Fruit fly (Drosophila melanogaster) whole organism, embryonic: ENCODE results near the gene Idh3g.
A peak's percentile ranks its signal among the peaks of the same experiment; 100 is the strongest.

Experiments
- Ada2b ChIP-seq: fragments of 200-800 bp; sonication (Bioruptor generic); IDR thresholded peaks from 2 replicates; pipeline ENCODE4 v1.3.6; 2022; ENCODE audit warnings: missing biosample characterization, missing genetic modification characterization
- Adf1 ChIP-seq: fragments of 200-800 bp; sonication (Bioruptor generic); IDR thresholded peaks from 2 replicates; pipeline ENCODE4 v1.3.6; 2022; ENCODE audit warnings: missing biosample characterization, missing genetic modification characterization
- Atf6 ChIP-seq: fragments of 200-800 bp; sonication (Bioruptor generic); IDR thresholded peaks from 2 replicates; pipeline ENCODE4 v1.3.6; 2022; ENCODE audit warnings: missing biosample characterization, missing genetic modification characterization
- BtbVII ChIP-seq: fragments of 200-800 bp; sonication (Bioruptor generic); optimal IDR thresholded peaks from 3 replicates; lab custom pipeline; 2017; ENCODE audit warnings: missing biosample characterization, mild to moderate bottlenecking, missing genetic modification characterization
- C15 ChIP-seq: fragments of 200-800 bp; sonication (Bioruptor generic); IDR thresholded peaks from 3 replicates; pipeline ENCODE4 v1.3.6; 2022; ENCODE audit warnings: missing biosample characterization, missing genetic modification characterization
- CG10147 ChIP-seq: fragments of 200-800 bp; sonication (Bioruptor generic); optimal IDR thresholded peaks from 2 replicates; lab custom pipeline; 2019; ENCODE audit warnings: missing biosample characterization, mild to moderate bottlenecking, missing genetic modification characterization, moderate library complexity
- CG10267 ChIP-seq: fragments of 200-800 bp; sonication (Bioruptor generic); optimal IDR thresholded peaks from 2 replicates; lab custom pipeline; 2018; ENCODE audit warnings: missing biosample characterization, mild to moderate bottlenecking, missing genetic modification characterization, moderate library complexity
- CG10321 ChIP-seq: fragments of 200-800 bp; sonication (Bioruptor generic); IDR thresholded peaks from 2 replicates; pipeline ENCODE4 v1.3.6; 2022; ENCODE audit warnings: missing biosample characterization, missing genetic modification characterization
- CG13287 ChIP-seq: fragments of 200-800 bp; sonication (Bioruptor generic); IDR thresholded peaks from 2 replicates; pipeline ENCODE4 v1.3.6; 2022; ENCODE audit warnings: missing biosample characterization, missing genetic modification characterization; ENCODE audit not compliant: partially characterized antibody
- CG14441 ChIP-seq: fragments of 200-800 bp; sonication (Bioruptor generic); IDR thresholded peaks from 2 replicates; pipeline ENCODE4 v1.3.6; 2022; ENCODE audit warnings: missing biosample characterization, missing genetic modification characterization
- CG15479 ChIP-seq: fragments of 200-800 bp; sonication (Bioruptor generic); optimal IDR thresholded peaks from 3 replicates; lab custom pipeline; 2019; ENCODE audit warnings: missing biosample characterization, mild to moderate bottlenecking, missing genetic modification characterization, moderate library complexity
- CG16813 ChIP-seq: fragments of 200-800 bp; sonication (Bioruptor generic); IDR thresholded peaks from 3 replicates; pipeline ENCODE4 v1.3.6; 2022; ENCODE audit warnings: missing biosample characterization, missing genetic modification characterization; ENCODE audit not compliant: partially characterized antibody
- CG1832 ChIP-seq: fragments of 200-800 bp; sonication (Bioruptor generic); optimal IDR thresholded peaks from 2 replicates; lab custom pipeline; 2017; ENCODE audit warnings: missing biosample characterization, mild to moderate bottlenecking, missing genetic modification characterization, inconsistent platforms
- CG31441 ChIP-seq: fragments of 200-800 bp; sonication (Bioruptor generic); IDR thresholded peaks from 2 replicates; pipeline ENCODE4 v1.3.6; 2022; ENCODE audit warnings: missing biosample characterization, missing genetic modification characterization
- CG34376 ChIP-seq: fragments of 200-800 bp; sonication (Bioruptor generic); optimal IDR thresholded peaks from 2 replicates; lab custom pipeline; 2018; ENCODE audit warnings: missing biosample characterization, mild to moderate bottlenecking, missing genetic modification characterization
- CG4424 ChIP-seq: fragments of 200-800 bp; sonication (Bioruptor generic); optimal IDR thresholded peaks from 3 replicates; lab custom pipeline; 2016; ENCODE audit warnings: missing biosample characterization, missing genetic modification characterization
- CG6175 ChIP-seq: fragments of 200-800 bp; sonication (Bioruptor generic); IDR thresholded peaks from 3 replicates; pipeline ENCODE4 v1.3.6; 2022; ENCODE audit warnings: missing biosample characterization, missing genetic modification characterization
- CG6254 ChIP-seq: fragments of 200-800 bp; sonication (Bioruptor generic); optimal IDR thresholded peaks from 3 replicates; lab custom pipeline; 2017; ENCODE audit warnings: mild to moderate bottlenecking, missing biosample characterization, missing genetic modification reagents, missing genetic modification characterization
- CTCF ChIP-seq: fragments of 200-800 bp; sonication (Bioruptor generic); optimal IDR thresholded peaks from 2 replicates; lab custom pipeline; 2017; ENCODE audit warnings: missing biosample characterization, mild to moderate bottlenecking, missing genetic modification characterization, moderate library complexity
- Fer1 ChIP-seq: fragments of 200-800 bp; sonication (Bioruptor generic); optimal IDR thresholded peaks from 2 replicates; lab custom pipeline; 2017; ENCODE audit warnings: missing biosample characterization, mild to moderate bottlenecking, missing genetic modification characterization
- Hr3 ChIP-seq: fragments of 200-800 bp; sonication (Bioruptor generic); optimal IDR thresholded peaks from 3 replicates; lab custom pipeline; 2016; ENCODE audit warnings: missing biosample characterization, missing genetic modification characterization
- Hr51 ChIP-seq, 2 experiments: fragments of 200-800 bp; sonication (Bioruptor generic); optimal IDR thresholded peaks; 2 replicates in 1 of 2; 3 replicates in 1 of 2; lab custom pipeline; 2016 to 2018; ENCODE audit warnings: missing biosample characterization in 2 of 2, missing genetic modification characterization in 2 of 2, mild to moderate bottlenecking in 1 of 2, moderate library complexity in 1 of 2
- Vsx1 ChIP-seq: fragments of 200-800 bp; sonication (Bioruptor generic); optimal IDR thresholded peaks from 2 replicates; lab custom pipeline; 2017; ENCODE audit warnings: missing biosample characterization, mild to moderate bottlenecking, missing genetic modification characterization, missing genetic modification reagents
- Xbp1 ChIP-seq: fragments of 200-800 bp; sonication (Bioruptor generic); optimal IDR thresholded peaks from 3 replicates; lab custom pipeline; 2016; ENCODE audit warnings: missing biosample characterization, mild to moderate bottlenecking, missing genetic modification characterization
- Xrp1 ChIP-seq: fragments of 200-800 bp; sonication (Bioruptor generic); IDR thresholded peaks from 2 replicates; pipeline ENCODE4 v1.3.6; 2022; ENCODE audit warnings: missing biosample characterization, missing genetic modification characterization
- abd-A ChIP-seq: fragments of 200-800 bp; sonication (Bioruptor generic); optimal IDR thresholded peaks from 3 replicates; lab custom pipeline; 2019; ENCODE audit warnings: missing biosample characterization, mild to moderate bottlenecking, missing genetic modification characterization, moderate library complexity
- ac ChIP-seq: fragments of 200-800 bp; sonication (Bioruptor generic); optimal IDR thresholded peaks from 3 replicates; lab custom pipeline; 2017; ENCODE audit warnings: missing biosample characterization, mild to moderate bottlenecking, missing genetic modification characterization
- chif ChIP-seq, 2 experiments: fragments of 200-800 bp; sonication (Bioruptor generic); optimal IDR thresholded peaks; 3 replicates each; lab custom pipeline; 2016; ENCODE audit warnings: missing biosample characterization in 2 of 2, missing genetic modification characterization in 2 of 2
- corto ChIP-seq: fragments of 200-800 bp; sonication (Bioruptor generic); optimal IDR thresholded peaks from 2 replicates; lab custom pipeline; 2016; ENCODE audit warnings: missing biosample characterization, mild to moderate bottlenecking, missing genetic modification characterization, moderate library complexity
- crp ChIP-seq, 2 experiments: fragments of 200-800 bp; sonication (Bioruptor generic); optimal IDR thresholded peaks; 2 replicates in 1 of 2; 3 replicates in 1 of 2; lab custom pipeline; 2017; ENCODE audit warnings: missing biosample characterization in 2 of 2, missing genetic modification characterization in 2 of 2, mild to moderate bottlenecking in 1 of 2, moderate library complexity in 1 of 2
- dysf ChIP-seq: fragments of 200-800 bp; sonication (Bioruptor generic); IDR thresholded peaks from 3 replicates; pipeline ENCODE4 v1.3.6; 2022; ENCODE audit warnings: missing biosample characterization, missing genetic modification characterization
- gcm2 ChIP-seq: fragments of 200-800 bp; sonication (Bioruptor generic); optimal IDR thresholded peaks from 2 replicates; lab custom pipeline; 2016; ENCODE audit warnings: missing biosample characterization, missing genetic modification characterization
- grau ChIP-seq: fragments of 200-800 bp; optimal IDR thresholded peaks from 3 replicates; lab custom pipeline; 2019; ENCODE audit warnings: missing biosample characterization, mild to moderate bottlenecking, missing genetic modification characterization, moderate library complexity
- jumu ChIP-seq: fragments of 200-800 bp; sonication (Bioruptor generic); optimal IDR thresholded peaks from 3 replicates; lab custom pipeline; 2016; ENCODE audit warnings: missing biosample characterization, missing genetic modification characterization
- knrl ChIP-seq: fragments of 200-800 bp; sonication (Bioruptor generic); IDR thresholded peaks from 3 replicates; pipeline ENCODE4 v1.3.6; 2022; ENCODE audit warnings: missing biosample characterization, missing genetic modification characterization; ENCODE audit not compliant: partially characterized antibody
- nau ChIP-seq: fragments of 200-800 bp; sonication (Bioruptor generic); optimal IDR thresholded peaks from 3 replicates; lab custom pipeline; 2017; ENCODE audit warnings: missing biosample characterization, mild to moderate bottlenecking, missing genetic modification characterization, missing genetic modification reagents
- phol ChIP-seq: fragments of 200-800 bp; sonication (Bioruptor generic); optimal IDR thresholded peaks from 3 replicates; lab custom pipeline; 2018; ENCODE audit warnings: missing biosample characterization, mild to moderate bottlenecking, missing genetic modification characterization, moderate library complexity
- prd ChIP-seq, 3 experiments: fragments of >200 bp in 2 of 3; fragments of 200-800 bp in 1 of 3; sonication (Bioruptor generic) in 1 of 3; optimal IDR thresholded peaks in 2 of 3; IDR thresholded peaks in 1 of 3; 2 replicates in 2 of 3; 3 replicates in 1 of 3; pipeline versions ENCODE4 v1.3.6 to Lab custom; 2017 to 2022; ENCODE audit warnings: missing biosample characterization in 1 of 3, missing genetic modification characterization in 1 of 3
- rib ChIP-seq: fragments of 200-800 bp; sonication (Bioruptor generic); IDR thresholded peaks from 2 replicates; pipeline ENCODE4 v1.3.6; 2022; ENCODE audit warnings: missing biosample characterization, missing genetic modification characterization
- row ChIP-seq: fragments of 200-800 bp; sonication (Bioruptor generic); IDR thresholded peaks from 3 replicates; pipeline ENCODE4 v1.3.6; 2022; ENCODE audit warnings: missing biosample characterization, missing genetic modification characterization
- sens ChIP-seq: fragments of 200-800 bp; sonication (Bioruptor generic); peaks from one replicate; lab custom pipeline; 2016; ENCODE audit warnings: missing biosample characterization, missing genetic modification characterization
- sens-2 ChIP-seq: fragments of 200-800 bp; sonication (Bioruptor generic); IDR thresholded peaks from 2 replicates; pipeline ENCODE4 v1.3.6; 2022; ENCODE audit warnings: missing biosample characterization, missing genetic modification characterization
- sim ChIP-seq: fragments of 200-800 bp; sonication (Bioruptor generic); IDR thresholded peaks from 2 replicates; pipeline ENCODE4 v1.3.6; 2022; ENCODE audit warnings: missing biosample characterization, missing genetic modification characterization
- stc ChIP-seq: fragments of 200-800 bp; sonication (Bioruptor generic); IDR thresholded peaks from 2 replicates; pipeline ENCODE4 v1.3.6; 2022; ENCODE audit warnings: missing biosample characterization, missing genetic modification characterization
- sug ChIP-seq: fragments of 200-800 bp; optimal IDR thresholded peaks from 2 replicates; lab custom pipeline; 2019; ENCODE audit warnings: missing biosample characterization, mild to moderate bottlenecking, missing genetic modification characterization, moderate library complexity
- tna ChIP-seq: fragments of 200-800 bp; sonication (Bioruptor generic); IDR thresholded peaks from 2 replicates; pipeline ENCODE4 v1.3.6; 2022; ENCODE audit warnings: missing biosample characterization, missing genetic modification characterization; ENCODE audit not compliant: partially characterized antibody
- unpg ChIP-seq: fragments of 200-800 bp; sonication (Bioruptor generic); optimal IDR thresholded peaks from 3 replicates; lab custom pipeline; 2018; ENCODE audit warnings: missing biosample characterization, mild to moderate bottlenecking, missing genetic modification characterization, moderate library complexity
- vvl ChIP-seq: fragments of 200-800 bp; sonication (Bioruptor generic); IDR thresholded peaks from 2 replicates; pipeline ENCODE4 v1.3.6; 2022; ENCODE audit warnings: missing biosample characterization, missing genetic modification characterization

The Idh3g gene

DNA sequence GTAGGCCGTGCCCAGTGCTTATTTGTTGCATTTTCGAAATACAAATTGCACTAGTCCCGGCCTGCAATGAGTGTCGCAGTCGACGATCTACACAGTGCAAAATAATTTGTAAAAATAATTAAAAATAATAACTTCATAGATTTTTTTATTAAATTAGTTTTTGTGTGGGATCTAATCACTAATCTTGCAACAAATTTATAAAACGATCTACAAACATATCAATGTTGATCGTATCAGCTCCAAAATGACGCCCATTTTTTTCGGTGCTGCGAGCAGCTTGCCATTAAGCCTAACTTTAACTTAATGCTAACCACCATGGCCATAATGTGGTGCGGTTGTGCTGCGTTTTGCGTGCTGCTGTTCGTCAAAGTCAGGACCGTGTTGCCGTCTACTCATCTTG is 29.2 kb upstream of the Idh3g start (continued):
- peak; percentile 41; the same call in 2 of the 3 replicates for TF ChIP-seq dysf (GFP tag; lab: Robert Waterston, UW)
- 0 out of 3 replicates have a peak, but pooled peaks have one; percentile 36 for TF ChIP-seq C15
- no peak for TF ChIP-seq CG1832 (GFP tag; lab: Kevin White, UChicago)
- TF ChIP-seq Hr51 (GFP tag; optimal IDR thresholded peaks at IDR 0.05; lab: Kevin White, UChicago), result peak in 1 of 2 experiments; percentile 28
- TF ChIP-seq stc (GFP tag; lab: Robert Waterston, UW), result 0 out of 2 replicates have a peak, but pooled peaks have one; percentile 5
- TF ChIP-seq chif (GFP tag; optimal IDR thresholded peaks at IDR 0.05; lab: Kevin White, UChicago), result no peak
- peak; percentile 23 for TF ChIP-seq CG4424 (GFP tag; lab: Kevin White, UChicago)
- peak; percentile 27 for TF ChIP-seq sens (GFP tag; lab: Kevin White, UChicago)
- peak; percentile 2 for TF ChIP-seq CG6254 (GFP tag; lab: Kevin White, UChicago)
- no peak for TF ChIP-seq rib (GFP tag; lab: Robert Waterston, UW)
- peak; percentile 2 for TF ChIP-seq Xbp1 (GFP tag; lab: Kevin White, UChicago)
- peak; percentile 41; the same call in 1 of the 2 replicates for TF ChIP-seq Ada2b
- TF ChIP-seq phol, result peak; percentile 24
- TF ChIP-seq prd (optimal IDR thresholded peaks at IDR 0.05; lab: Kevin White, UChicago), result no peak
- TF ChIP-seq prd (GFP tag; IDR thresholded peaks at IDR 0.05; lab: Robert Waterston, UW), result peak; percentile 33; the same call in 2 of the 3 replicates
- TF ChIP-seq corto (GFP tag; lab: Kevin White, UChicago), result peak; percentile 22
- peak; percentile 46; the same call in 2 of the 3 replicates for TF ChIP-seq row (GFP tag; lab: Robert Waterston, UW)
- TF ChIP-seq CG10267 (tag; lab: Kevin White, UChicago), result peak; percentile 4
- 0 out of 2 replicates have a peak, but pooled peaks have one; percentile 16 for TF ChIP-seq CG14441
- TF ChIP-seq sens-2 (GFP tag; lab: Robert Waterston, UW), result 0 out of 2 replicates have a peak, but pooled peaks have one; percentile 28

DNA sequence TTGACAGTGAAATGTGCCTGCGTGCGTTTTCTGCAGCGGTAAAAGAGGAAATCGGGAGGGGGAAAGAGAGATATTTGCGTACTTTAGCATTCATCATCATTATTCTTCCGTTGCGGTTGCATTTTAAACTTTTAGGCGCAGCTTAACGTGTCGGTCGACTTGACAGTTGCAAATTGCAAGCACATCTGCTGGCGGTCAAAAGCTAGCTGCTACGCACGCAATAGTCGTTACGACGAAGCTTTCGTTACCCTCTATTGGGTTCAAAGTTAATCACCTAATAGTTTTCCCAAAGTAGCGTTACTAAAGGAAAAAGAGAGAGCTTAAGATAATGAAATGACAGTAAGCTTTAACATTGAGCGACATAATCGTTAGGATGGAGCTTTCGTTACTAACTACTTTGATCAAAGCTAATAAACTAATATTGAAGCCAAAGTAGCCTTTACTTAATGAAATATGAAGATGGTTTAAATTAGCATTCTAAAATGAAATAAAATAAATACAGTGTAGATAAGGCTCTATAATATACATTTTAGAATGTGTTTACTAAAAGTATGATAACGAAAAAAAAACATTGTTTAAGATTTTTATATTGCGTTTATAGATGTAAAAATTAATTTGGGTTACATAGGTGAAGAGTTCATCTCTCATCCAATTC is 28.5 kb upstream of the Idh3g start:
- TF ChIP-seq CG10147 (peak; percentile 19), unpg (GFP tag; lab: Kevin White, UChicago) (no peak), Vsx1 (peak; percentile 58), Hr3 (no peak), abd-A (peak; percentile 98), CG34376 (GFP tag; lab: Kevin White, UChicago) (no peak), knrl (GFP tag; lab: Robert Waterston, UW) (0 out of 3 replicates have a peak, but pooled peaks have one; percentile 26), Fer1 (peak; percentile 40), CTCF (peak; percentile 71), grau (peak; percentile 4), CG15479 (GFP tag; lab: Kevin White, UChicago) (no peak), gcm2 (no peak), Xrp1 (no peak), tna (GFP tag; lab: Robert Waterston, UW) (0 out of 2 replicates have a peak, but pooled peaks have one; percentile 17), sim (GFP tag; lab: Robert Waterston, UW) (no peak), crp (GFP tag; optimal IDR thresholded peaks at IDR 0.05; lab: Kevin White, UChicago) (no peak), CG16813 (GFP tag; lab: Robert Waterston, UW) (no peak), stc (GFP tag; lab: Robert Waterston, UW) (no peak), vvl (GFP tag; lab: Robert Waterston, UW) (peak; percentile 7; the same call in 1 of the 2 replicates), ac (no peak), nau (GFP tag; lab: Kevin White, UChicago) (no peak), Adf1 (GFP tag; lab: Robert Waterston, UW) (peak; percentile 35; the same call in 1 of the 2 replicates), jumu (GFP tag; lab: Kevin White, UChicago) (no peak), CG31441 (no peak), CG6175 (GFP tag; lab: Robert Waterston, UW) (peak; percentile 68; the same call in 1 of the 3 replicates), sug (tag; lab: Kevin White, UChicago) (peak; percentile 6), CG13287 (GFP tag; lab: Robert Waterston, UW) (peak; percentile 49; the same call in 1 of the 2 replicates), CG10321 (GFP tag; lab: Robert Waterston, UW) (no peak), BtbVII (GFP tag; lab: Kevin White, UChicago) (peak; percentile 22), Atf6 (GFP tag; lab: Robert Waterston, UW) (no peak)
